Worm (Caenorhabditis elegans) whole organism, L3 larva: Measurements from ENCODE around the gene ZC262.2.

Experiments used
- daf-12 ChIP-seq: fragments of 150-350 bp; optimal IDR thresholded peaks from 2 replicates; lab custom pipeline; 2014; ENCODE audit warnings: missing biosample characterization, missing genetic modification reagents, missing genetic modification characterization
- elt-1 ChIP-seq: fragments of 150-350 bp; optimal IDR thresholded peaks from 2 replicates; lab custom pipeline; 2014; ENCODE audit warnings: missing biosample characterization, missing genetic modification characterization
- elt-2 ChIP-seq: sonication (generic microtip); optimal IDR thresholded peaks from 2 replicates; lab custom pipeline; 2016; ENCODE audit warnings: missing genetic modification reagents, mild to moderate bottlenecking, missing genetic modification characterization, missing compliant biosample characterization
- eor-1 ChIP-seq, 2 experiments: fragments of 150-350 bp; optimal IDR thresholded peaks; 2 replicates each; lab custom pipeline; 2014 to 2018; ENCODE audit warnings: missing biosample characterization in 2 of 2, missing genetic modification characterization in 2 of 2
- fkh-10 ChIP-seq: sonication (generic microtip); optimal IDR thresholded peaks from 2 replicates; lab custom pipeline; 2017; ENCODE audit warnings: missing biosample characterization, missing genetic modification reagents, missing genetic modification characterization
- fos-1 ChIP-seq: fragments of 150-350 bp; optimal IDR thresholded peaks from 2 replicates; lab custom pipeline; 2014; ENCODE audit warnings: missing biosample characterization, missing genetic modification characterization
- mdl-1 ChIP-seq: fragments of 150-350 bp; optimal IDR thresholded peaks from 2 replicates; lab custom pipeline; 2014; ENCODE audit warnings: missing biosample characterization, missing genetic modification characterization
- nfya-1 ChIP-seq: sonication (generic microtip); optimal IDR thresholded peaks from 2 replicates; lab custom pipeline; 2017; ENCODE audit warnings: missing genetic modification characterization, mild to moderate bottlenecking, missing compliant biosample characterization, antibody characterized with exemption, moderate library complexity; ENCODE audit not compliant: insufficient read depth
- nhr-237 ChIP-seq: fragments of 150-350 bp; optimal IDR thresholded peaks from 2 replicates; lab custom pipeline; 2014; ENCODE audit warnings: missing biosample characterization, missing genetic modification characterization
- nhr-25 ChIP-seq: sonication (generic microtip); optimal IDR thresholded peaks from 2 replicates; lab custom pipeline; 2017; ENCODE audit warnings: missing biosample characterization, missing genetic modification characterization
- nhr-28 ChIP-seq: fragments of 150-350 bp; optimal IDR thresholded peaks from 2 replicates; lab custom pipeline; 2014; ENCODE audit warnings: missing biosample characterization, missing genetic modification characterization
- nhr-67 ChIP-seq: fragments of 150-350 bp; optimal IDR thresholded peaks from 2 replicates; lab custom pipeline; 2014; ENCODE audit warnings: missing biosample characterization, missing genetic modification characterization
- skn-1 ChIP-seq: fragments of 150-350 bp; optimal IDR thresholded peaks from 2 replicates; lab custom pipeline; 2014; ENCODE audit warnings: missing biosample characterization, missing genetic modification characterization

DNA sequence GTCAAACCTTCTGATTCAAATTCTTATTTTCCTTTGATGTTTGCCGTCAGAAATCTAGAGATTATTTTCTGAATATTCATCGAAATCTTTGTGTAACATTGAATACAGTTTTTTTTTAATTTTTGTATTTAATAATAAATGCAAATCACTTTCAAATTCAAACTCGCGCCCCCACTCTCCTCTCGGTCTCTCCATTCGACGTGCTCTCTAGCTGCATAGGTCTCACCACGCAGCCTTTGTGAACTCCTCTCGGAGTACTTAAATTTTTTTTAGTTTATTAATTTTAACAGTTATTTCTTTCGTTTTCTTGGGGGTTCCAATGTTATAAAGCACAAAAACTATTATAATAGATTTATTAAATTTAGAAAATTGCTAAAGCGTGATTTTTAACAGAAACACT, 38.3 kb downstream of the ZC262.2 start:
- TF ChIP-seq nhr-67 (tag; lab: Kevin White, UChicago) (no peak), nhr-28 (tag; lab: Kevin White, UChicago) (no peak), daf-12 (no peak), elt-2 (tag; lab: Kevin White, UChicago) (no peak), nhr-237 (tag; lab: Kevin White, UChicago) (no peak), fos-1 (tag; lab: Kevin White, UChicago) (no peak), nfya-1 (no peak), skn-1 (tag; lab: Kevin White, UChicago) (no peak), mdl-1 (tag; lab: Kevin White, UChicago) (no peak), eor-1 (tag; optimal IDR thresholded peaks at IDR 0.05; lab: Kevin White, UChicago) (no peak), elt-1 (no peak), nhr-25 (no peak), fkh-10 (GFP tag; lab: Kevin White, UChicago) (no peak)
